Worm (Caenorhabditis elegans) whole organism, L3 larva: Measurements from ENCODE around the gene lin-29.

Source experiments
- R02D3.7 ChIP-seq: fragments of 150-350 bp; optimal IDR thresholded peaks from 2 replicates; lab custom pipeline; 2014; ENCODE audit warnings: missing biosample characterization, missing genetic modification characterization
- ZK546.5 ChIP-seq: sonication (generic microtip); optimal IDR thresholded peaks from 2 replicates; lab custom pipeline; 2017; ENCODE audit warnings: missing biosample characterization, missing genetic modification characterization
- aly-2 ChIP-seq: fragments of 150-350 bp; optimal IDR thresholded peaks from 2 replicates; lab custom pipeline; 2014; ENCODE audit warnings: missing biosample characterization, missing genetic modification characterization
- ama-1 ChIP-seq: fragments of 150-350 bp; optimal IDR thresholded peaks from 2 replicates; lab custom pipeline; 2018
- ceh-28 ChIP-seq: fragments of 150-350 bp; optimal IDR thresholded peaks from 2 replicates; lab custom pipeline; 2014; ENCODE audit warnings: missing biosample characterization, missing genetic modification reagents, missing genetic modification characterization
- ceh-9 ChIP-seq: sonication (generic microtip); optimal IDR thresholded peaks from 2 replicates; lab custom pipeline; 2018; ENCODE audit warnings: missing biosample characterization, missing genetic modification characterization
- daf-12 ChIP-seq: fragments of 150-350 bp; optimal IDR thresholded peaks from 2 replicates; lab custom pipeline; 2014; ENCODE audit warnings: missing biosample characterization, missing genetic modification reagents, missing genetic modification characterization
- egl-5 ChIP-seq: fragments of 150-350 bp; optimal IDR thresholded peaks from 2 replicates; lab custom pipeline; 2017; ENCODE audit warnings: missing biosample characterization, missing genetic modification reagents, missing genetic modification characterization, inconsistent platforms
- elt-3 ChIP-seq, 3 experiments: fragments of 150-350 bp in 1 of 3; sonication (generic microtip) in 2 of 3; optimal IDR thresholded peaks; 2 replicates in 2 of 3; 4 replicates in 1 of 3; lab custom pipeline; 2014 to 2017; ENCODE audit warnings: missing biosample characterization in 3 of 3, missing genetic modification characterization in 3 of 3
- eor-1 ChIP-seq, 2 experiments: fragments of 150-350 bp; optimal IDR thresholded peaks; 2 replicates each; lab custom pipeline; 2014 to 2018; ENCODE audit warnings: missing biosample characterization in 2 of 2, missing genetic modification characterization in 2 of 2
- fkh-10 ChIP-seq: sonication (generic microtip); optimal IDR thresholded peaks from 2 replicates; lab custom pipeline; 2017; ENCODE audit warnings: missing biosample characterization, missing genetic modification reagents, missing genetic modification characterization
- fkh-2 ChIP-seq: fragments of 150-350 bp; optimal IDR thresholded peaks from 2 replicates; lab custom pipeline; 2014; ENCODE audit warnings: missing biosample characterization, missing genetic modification reagents, missing genetic modification characterization
- fos-1 ChIP-seq: fragments of 150-350 bp; optimal IDR thresholded peaks from 2 replicates; lab custom pipeline; 2014; ENCODE audit warnings: missing biosample characterization, missing genetic modification characterization
- hmg-11 ChIP-seq: sonication (generic microtip); optimal IDR thresholded peaks from 2 replicates; lab custom pipeline; 2016; ENCODE audit warnings: missing genetic modification characterization, missing compliant biosample characterization
- jun-1 ChIP-seq: fragments of 150-350 bp; optimal IDR thresholded peaks from 2 replicates; lab custom pipeline; 2014; ENCODE audit warnings: missing biosample characterization, missing genetic modification reagents, missing genetic modification characterization
- lin-15B ChIP-seq: fragments of 150-350 bp; optimal IDR thresholded peaks from 2 replicates; lab custom pipeline; 2014; ENCODE audit warnings: missing biosample characterization, missing genetic modification characterization
- lin-39 ChIP-seq: fragments of 150-350 bp; optimal IDR thresholded peaks from 2 replicates; lab custom pipeline; 2018; ENCODE audit warnings: missing biosample characterization, missing genetic modification reagents, missing genetic modification characterization
- lsy-12 ChIP-seq: sonication (generic microtip); optimal IDR thresholded peaks from 2 replicates; lab custom pipeline; 2016; ENCODE audit warnings: mild to moderate bottlenecking, missing genetic modification characterization, missing compliant biosample characterization
- mdl-1 ChIP-seq: fragments of 150-350 bp; optimal IDR thresholded peaks from 2 replicates; lab custom pipeline; 2014; ENCODE audit warnings: missing biosample characterization, missing genetic modification characterization
- nhr-12 ChIP-seq: fragments of 150-350 bp; optimal IDR thresholded peaks from 2 replicates; lab custom pipeline; 2014; ENCODE audit warnings: missing biosample characterization, missing genetic modification characterization
- nhr-23 ChIP-seq: fragments of 150-350 bp; optimal IDR thresholded peaks from 2 replicates; lab custom pipeline; 2014; ENCODE audit warnings: missing biosample characterization, missing genetic modification reagents, missing genetic modification characterization
- nhr-237 ChIP-seq: fragments of 150-350 bp; optimal IDR thresholded peaks from 2 replicates; lab custom pipeline; 2014; ENCODE audit warnings: missing biosample characterization, missing genetic modification characterization
- nhr-25 ChIP-seq: sonication (generic microtip); optimal IDR thresholded peaks from 2 replicates; lab custom pipeline; 2017; ENCODE audit warnings: missing biosample characterization, missing genetic modification characterization
- nhr-43 ChIP-seq: sonication (generic microtip); optimal IDR thresholded peaks from 2 replicates; lab custom pipeline; 2016; ENCODE audit warnings: mild to moderate bottlenecking, missing genetic modification characterization, missing compliant biosample characterization; ENCODE audit not compliant: poor library complexity, severe bottlenecking
- nhr-76 ChIP-seq: fragments of 150-350 bp; sonication (generic microtip); optimal IDR thresholded peaks from 5 replicates; lab custom pipeline; 2014; ENCODE audit warnings: missing biosample characterization, missing genetic modification characterization
- nhr-77 ChIP-seq: fragments of 150-350 bp; optimal IDR thresholded peaks from 2 replicates; lab custom pipeline; 2014; ENCODE audit warnings: missing biosample characterization, missing genetic modification characterization
- pha-4 ChIP-seq: fragments of 150-350 bp; optimal IDR thresholded peaks from 2 replicates; lab custom pipeline; 2014; ENCODE audit warnings: missing biosample characterization, missing genetic modification reagents, missing genetic modification characterization
- sea-2 ChIP-seq: fragments of 150-350 bp; sonication (generic microtip); optimal IDR thresholded peaks from 4 replicates; lab custom pipeline; 2014; ENCODE audit warnings: missing biosample characterization, missing genetic modification reagents, missing genetic modification characterization
- skn-1 ChIP-seq: fragments of 150-350 bp; optimal IDR thresholded peaks from 2 replicates; lab custom pipeline; 2014; ENCODE audit warnings: missing biosample characterization, missing genetic modification characterization
- snpc-4 ChIP-seq: fragments of 150-350 bp; optimal IDR thresholded peaks from 2 replicates; lab custom pipeline; 2014; ENCODE audit warnings: missing biosample characterization, missing genetic modification characterization
- unc-39 ChIP-seq: sonication (generic microtip); optimal IDR thresholded peaks from 4 replicates; lab custom pipeline; 2017; ENCODE audit warnings: missing biosample characterization, missing genetic modification characterization
- zag-1 ChIP-seq: fragments of 150-350 bp; optimal IDR thresholded peaks from 2 replicates; lab custom pipeline; 2014; ENCODE audit warnings: missing biosample characterization, missing genetic modification characterization
- ztf-11 ChIP-seq: fragments of 150-350 bp; optimal IDR thresholded peaks from 2 replicates; lab custom pipeline; 2014; ENCODE audit warnings: missing biosample characterization, missing genetic modification characterization
- ztf-4 ChIP-seq: fragments of 150-350 bp; optimal IDR thresholded peaks from 2 replicates; lab custom pipeline; 2014; ENCODE audit warnings: missing biosample characterization, missing genetic modification characterization

The lin-29 gene

ce11 chrII:11979449-11980095 is 44.4 kb upstream of the lin-29 start, which contains the start of the genes ash-2 and Y17G7B.20:
Gene ash-2 (plus strand): TSS chrII:11979838.
Gene Y17G7B.20 (minus strand): TSS chrII:11979844.
- TF ChIP-seq lin-39 (tag; lab: Kevin White, UChicago) (peak; percentile 33), hmg-11 (tag; lab: Kevin White, UChicago) (peak; percentile 31), nhr-25 (tag; lab: Kevin White, UChicago) (peak; percentile 3), ama-1 (peak; percentile 38), snpc-4 (peak; percentile 4), fkh-10 (GFP tag; lab: Kevin White, UChicago) (no peak), lin-15B (tag; lab: Kevin White, UChicago) (peak; percentile 21), pha-4 (peak; percentile 18), aly-2 (tag; lab: Kevin White, UChicago) (no peak), sea-2 (GFP tag; lab: Kevin White, UChicago) (no peak)
- TF ChIP-seq, all 47 proteins: peak for 7

ce11 chrII:11978920-11979319 is 43.8 kb upstream of the lin-29 start:
- no peak for TF ChIP-seq skn-1
- TF ChIP-seq ceh-28 (tag; lab: Kevin White, UChicago) = no peak
- no peak for TF ChIP-seq ZK546.5 (tag; lab: Kevin White, UChicago)
- TF ChIP-seq nhr-76 (tag; lab: Kevin White, UChicago) = no peak
- TF ChIP-seq elt-3 (tag; optimal IDR thresholded peaks at IDR 0.05; lab: Kevin White, UChicago) = no peak
- TF ChIP-seq unc-39 (tag; lab: Kevin White, UChicago) = no peak
- no peak for TF ChIP-seq nhr-12 (tag; lab: Kevin White, UChicago)
- TF ChIP-seq, all 47 proteins: peak for 0

ce11 chrII:11978478-11978877 is 43.3 kb upstream of the lin-29 start:
- TF ChIP-seq nhr-237 (tag; lab: Kevin White, UChicago) (no peak), nhr-25 (tag; lab: Kevin White, UChicago) (no peak), eor-1 (tag; optimal IDR thresholded peaks at IDR 0.05; lab: Kevin White, UChicago) (no peak), R02D3.7 (tag; lab: Kevin White, UChicago) (no peak), fos-1 (tag; lab: Kevin White, UChicago) (no peak), daf-12 (tag; lab: Kevin White, UChicago) (no peak), nhr-77 (no peak), ceh-9 (tag; lab: Kevin White, UChicago) (no peak), snpc-4 (no peak), nhr-76 (tag; lab: Kevin White, UChicago) (no peak), mdl-1 (tag; lab: Kevin White, UChicago) (no peak), ztf-4 (tag; lab: Kevin White, UChicago) (no peak), zag-1 (tag; lab: Kevin White, UChicago) (no peak), ZK546.5 (tag; lab: Kevin White, UChicago) (no peak), sea-2 (GFP tag; lab: Kevin White, UChicago) (no peak)
- TF ChIP-seq, all 47 proteins: peak for 0

- TF ChIP-seq ztf-11 (tag; lab: Kevin White, UChicago) = no peak
- no peak for TF ChIP-seq lin-39 (tag; lab: Kevin White, UChicago)
- no peak for TF ChIP-seq jun-1 (tag; lab: Kevin White, UChicago)
- TF ChIP-seq ama-1 = peak; percentile 72
- peak in 1 of 3 experiments; percentile 4 for TF ChIP-seq elt-3 (tag; optimal IDR thresholded peaks at IDR 0.05; lab: Kevin White, UChicago)
- no peak for TF ChIP-seq nhr-23 (tag; lab: Kevin White, UChicago)
- no peak for TF ChIP-seq fos-1 (tag; lab: Kevin White, UChicago)
- peak; percentile 7 for TF ChIP-seq lsy-12 (tag; lab: Kevin White, UChicago)
- TF ChIP-seq fkh-10 (GFP tag; lab: Kevin White, UChicago) = no peak
- TF ChIP-seq, all 47 proteins: peak for 3
These were observed 42.2 kb upstream of the lin-29 start, which contains the start of gene Y17G7B.21 for ce11 chrII:11977363-11977762. Gene Y17G7B.21 (minus strand): TSS chrII:11977661.

ce11 chrII:11976727-11977259 is 41.6 kb upstream of the lin-29 start:
- TF ChIP-seq fkh-2 (tag; lab: Kevin White, UChicago) (no peak), nhr-43 (peak; percentile 27), nhr-237 (tag; lab: Kevin White, UChicago) (no peak), egl-5 (tag; lab: Kevin White, UChicago) (no peak)
